Worm (Caenorhabditis elegans): Measurements from ENCODE around the gene itm-2.

The itm-2 gene

ce11 chrX:5467308-5467707, 22.3 kb downstream of the itm-2 start (continued):
- TF ChIP-seq egl-27 (tag; optimal IDR thresholded peaks at IDR 0.05) (no peak), lsy-2 (tag; optimal IDR thresholded peaks at IDR 0.05) (no peak), fkh-4 (tag; optimal IDR thresholded peaks at IDR 0.05; ENCODE audit: borderline replicate concordance) (no peak), sox-4 (tag; optimal IDR thresholded peaks at IDR 0.05) (no peak), grh-1 (GFP tag; IDR thresholded peaks at IDR 0.05) (peak; percentile 61), lin-35 (GFP tag; optimal IDR thresholded peaks at IDR 0.05) (peak in 1 of 2 experiments; percentile 39), unc-86 (tag; optimal IDR thresholded peaks at IDR 0.05) (no peak), nhr-20 (tag; optimal IDR thresholded peaks at IDR 0.05) (peak; percentile 76), sup-37 (GFP tag; optimal IDR thresholded peaks at IDR 0.05) (no peak), ets-5 (GFP tag; IDR thresholded peaks at IDR 0.05) (no peak), hlh-4 (tag; optimal IDR thresholded peaks at IDR 0.05) (no peak), ces-1 (GFP tag; optimal IDR thresholded peaks at IDR 0.05) (no peak), blmp-1 (tag; optimal IDR thresholded peaks at IDR 0.05) (peak; percentile 62), egl-13 (tag; optimal IDR thresholded peaks at IDR 0.05) (no peak), vab-15 (tag; optimal IDR thresholded peaks at IDR 0.05) (no peak), nhr-19 (GFP tag; conservative IDR thresholded peaks at IDR 0.05) (no peak; the same call in 1 of the 2 replicates), unc-62 (GFP tag; optimal IDR thresholded peaks at IDR 0.05) (no peak), lir-3 (tag; optimal IDR thresholded peaks at IDR 0.05; ENCODE audit: poor library complexity) (no peak), irx-1 (tag; optimal IDR thresholded peaks at IDR 0.05) (no peak), alr-1 (tag; optimal IDR thresholded peaks at IDR 0.05; ENCODE audit: borderline replicate concordance) (no peak), pax-3 (tag; optimal IDR thresholded peaks at IDR 0.05) (no peak), ztf-4 (tag; optimal IDR thresholded peaks at IDR 0.05) (no peak), aly-2 (tag; optimal IDR thresholded peaks at IDR 0.05) (no peak), dpl-1 (GFP tag; optimal IDR thresholded peaks at IDR 0.05) (no peak), nhr-85 (tag) (peak; percentile 84), pag-3 (tag; optimal IDR thresholded peaks at IDR 0.05; ENCODE audit: borderline replicate concordance, insufficient read depth) (no peak), mdl-1 (tag; optimal IDR thresholded peaks at IDR 0.05) (peak in 1 of 2 experiments; percentile 71), ceh-88 (GFP tag; IDR thresholded peaks at IDR 0.05) (no peak), nhr-76 (tag; optimal IDR thresholded peaks at IDR 0.05) (no peak)

ce11 chrX:5467820-5468270, 22.9 kb downstream of the itm-2 start, which contains the start of gene dpyd-1:
Gene dpyd-1 (plus strand): TSS chrX:5467870.
- no peak for TF ChIP-seq lin-15B (tag; optimal IDR thresholded peaks at IDR 0.05)
- TF ChIP-seq elt-2 (tag; optimal IDR thresholded peaks at IDR 0.05): peak; percentile 94
- TF ChIP-seq nhr-90 (tag; optimal IDR thresholded peaks at IDR 0.05; ENCODE audit: poor library complexity): peak; percentile 24
- peak; percentile 68 for TF ChIP-seq nhr-85 (tag)
- peak; percentile 53 for TF ChIP-seq nhr-20 (tag; optimal IDR thresholded peaks at IDR 0.05)
- peak; percentile 53 for TF ChIP-seq blmp-1 (tag; optimal IDR thresholded peaks at IDR 0.05)
- no peak for TF ChIP-seq fos-1 (tag; optimal IDR thresholded peaks at IDR 0.05)
- peak; percentile 16 for TF ChIP-seq lin-14 (GFP tag; optimal IDR thresholded peaks at IDR 0.05)
- TF ChIP-seq mdl-1 (tag; optimal IDR thresholded peaks at IDR 0.05): peak in 1 of 2 experiments; percentile 93
- TF ChIP-seq dpl-1 (GFP tag; optimal IDR thresholded peaks at IDR 0.05): peak in 1 of 3 experiments; percentile 12
- TF ChIP-seq grh-1 (GFP tag; IDR thresholded peaks at IDR 0.05): peak; percentile 44
- no peak for TF ChIP-seq ceh-8 (GFP tag; optimal IDR thresholded peaks at IDR 0.05)
- TF ChIP-seq nhr-19 (GFP tag; conservative IDR thresholded peaks at IDR 0.05): peak; percentile 34
- TF ChIP-seq lin-35 (GFP tag; optimal IDR thresholded peaks at IDR 0.05): peak in 1 of 2 experiments; percentile 63
- peak; percentile 73 to 98 (median 88) for TF ChIP-seq elt-3 (tag; optimal IDR thresholded peaks at IDR 0.05)
- TF ChIP-seq nhr-237 (tag; optimal IDR thresholded peaks at IDR 0.05): no peak
- TF ChIP-seq nhr-11 (tag; optimal IDR thresholded peaks at IDR 0.05): no peak
- peak; percentile 35 for TF ChIP-seq nhr-71 (tag; optimal IDR thresholded peaks at IDR 0.05)
- TF ChIP-seq alr-1 (tag; optimal IDR thresholded peaks at IDR 0.05; ENCODE audit: borderline replicate concordance): no peak
